Fruit fly (Drosophila melanogaster) whole organism, embryonic: Measurements from ENCODE around the gene r2d2.

Source experiments
- Ada2b ChIP-seq: fragments of 200-800 bp; sonication (Bioruptor generic); IDR thresholded peaks from 2 replicates; pipeline ENCODE4 v1.3.6; 2022; ENCODE audit warnings: missing biosample characterization, missing genetic modification characterization
- Awh ChIP-seq: fragments of 200-800 bp; sonication (Bioruptor generic); IDR thresholded peaks from 2 replicates; pipeline ENCODE4, ENCODE4 v1.3.6; 2022; ENCODE audit warnings: missing biosample characterization, missing genetic modification characterization
- CG11695 ChIP-seq: fragments of 200-800 bp; sonication (Bioruptor generic); IDR thresholded peaks from 3 replicates; pipeline ENCODE4 v1.3.6; 2022; ENCODE audit warnings: missing biosample characterization, missing genetic modification characterization
- CG12299 ChIP-seq: fragments of 200-800 bp; sonication (Bioruptor generic); optimal IDR thresholded peaks from 2 replicates; lab custom pipeline; 2018; ENCODE audit warnings: missing biosample characterization, mild to moderate bottlenecking, missing genetic modification characterization
- CG12942 ChIP-seq: fragments of 200-800 bp; sonication (Bioruptor generic); optimal IDR thresholded peaks from 3 replicates; lab custom pipeline; 2016; ENCODE audit warnings: missing biosample characterization, missing genetic modification characterization
- CG13775 ChIP-seq: fragments of 200-800 bp; sonication (Bioruptor generic); optimal IDR thresholded peaks from 3 replicates; lab custom pipeline; 2017; ENCODE audit warnings: missing biosample characterization, mild to moderate bottlenecking, missing genetic modification characterization
- CG15011 ChIP-seq: fragments of 200-800 bp; sonication (Bioruptor generic); optimal IDR thresholded peaks from 3 replicates; lab custom pipeline; 2018; ENCODE audit warnings: missing biosample characterization, mild to moderate bottlenecking, missing genetic modification characterization
- CG15269 ChIP-seq: fragments of 200-800 bp; sonication (Bioruptor generic); optimal IDR thresholded peaks from 2 replicates; lab custom pipeline; 2018; ENCODE audit warnings: missing biosample characterization, mild to moderate bottlenecking, missing genetic modification characterization, moderate library complexity
- CG4707 ChIP-seq: fragments of 200-800 bp; sonication (Bioruptor generic); optimal IDR thresholded peaks from 2 replicates; lab custom pipeline; 2018; ENCODE audit warnings: missing biosample characterization, mild to moderate bottlenecking, missing genetic modification characterization, moderate library complexity
- CG7271 ChIP-seq: fragments of 200-800 bp; sonication (Bioruptor generic); optimal IDR thresholded peaks from 2 replicates; lab custom pipeline; 2018; ENCODE audit warnings: missing biosample characterization, mild to moderate bottlenecking, missing genetic modification characterization, moderate library complexity
- CG7372 ChIP-seq: fragments of 200-800 bp; sonication (Bioruptor generic); IDR thresholded peaks from 2 replicates; pipeline ENCODE4 v1.3.6; 2022; ENCODE audit warnings: missing biosample characterization, missing genetic modification characterization
- CG7839 ChIP-seq: fragments of 200-800 bp; sonication (Bioruptor generic); optimal IDR thresholded peaks from 3 replicates; lab custom pipeline; 2018; ENCODE audit warnings: missing biosample characterization, mild to moderate bottlenecking, missing genetic modification characterization, moderate library complexity
- CG9437 ChIP-seq: fragments of 200-800 bp; sonication (Bioruptor generic); optimal IDR thresholded peaks from 2 replicates; lab custom pipeline; 2018; ENCODE audit warnings: missing biosample characterization, mild to moderate bottlenecking, missing genetic modification characterization
- Ets65A ChIP-seq: fragments of 200-800 bp; sonication (Bioruptor generic); peaks from one replicate; lab custom pipeline; 2016; ENCODE audit warnings: missing biosample characterization, missing genetic modification characterization
- Fer2 ChIP-seq: fragments of 200-800 bp; sonication (Bioruptor generic); optimal IDR thresholded peaks from 2 replicates; lab custom pipeline; 2018; ENCODE audit warnings: missing biosample characterization, mild to moderate bottlenecking, missing genetic modification characterization, moderate library complexity
- Hr39 ChIP-seq: fragments of >200 bp; optimal IDR thresholded peaks from 2 replicates; lab custom pipeline; 2017
- MESR4 ChIP-seq: fragments of 200-800 bp; sonication (Bioruptor generic); optimal IDR thresholded peaks from 2 replicates; lab custom pipeline; 2018; ENCODE audit warnings: missing biosample characterization, mild to moderate bottlenecking, missing genetic modification characterization, moderate library complexity
- NC2α ChIP-seq: fragments of 200-800 bp; sonication (Bioruptor generic); optimal IDR thresholded peaks from 2 replicates; lab custom pipeline; 2016; ENCODE audit warnings: missing biosample characterization, missing genetic modification characterization
- Oli ChIP-seq: fragments of 200-800 bp; sonication (Bioruptor generic); optimal IDR thresholded peaks from 2 replicates; lab custom pipeline; 2018; ENCODE audit warnings: missing biosample characterization, mild to moderate bottlenecking, missing genetic modification characterization, moderate library complexity
- Rfx ChIP-seq: fragments of 200-800 bp; sonication (Bioruptor generic); IDR thresholded peaks from 2 replicates; pipeline ENCODE4 v1.3.6; 2022; ENCODE audit warnings: missing biosample characterization, missing genetic modification characterization
- Sry-β ChIP-seq: fragments of 200-800 bp; sonication (Bioruptor generic); optimal IDR thresholded peaks from 2 replicates; lab custom pipeline; 2018; ENCODE audit warnings: missing biosample characterization, mild to moderate bottlenecking, missing genetic modification characterization, moderate library complexity
- bab2 ChIP-seq: fragments of 200-800 bp; sonication (Bioruptor generic); optimal IDR thresholded peaks from 2 replicates; lab custom pipeline; 2016; ENCODE audit warnings: missing biosample characterization, missing genetic modification characterization
- cg ChIP-seq: fragments of 200-800 bp; sonication (Bioruptor generic); optimal IDR thresholded peaks from 3 replicates; lab custom pipeline; 2019; ENCODE audit warnings: missing biosample characterization, mild to moderate bottlenecking, missing genetic modification characterization, moderate library complexity
- dan ChIP-seq: fragments of 200-800 bp; sonication (Bioruptor generic); IDR thresholded peaks from 2 replicates; pipeline ENCODE4 v1.3.6; 2022; ENCODE audit warnings: missing biosample characterization, missing genetic modification characterization
- eve ChIP-seq, 2 experiments: fragments of >200 bp; optimal IDR thresholded peaks; 2 replicates each; lab custom pipeline; 2017; ENCODE audit warnings: missing biosample characterization in 2 of 2, missing genetic modification characterization in 2 of 2
- exex ChIP-seq: fragments of 200-800 bp; sonication (Bioruptor generic); optimal IDR thresholded peaks from 4 replicates; lab custom pipeline; 2018; ENCODE audit warnings: missing biosample characterization, mild to moderate bottlenecking, missing genetic modification characterization, moderate library complexity
- eyg ChIP-seq: fragments of 200-800 bp; sonication (Bioruptor generic); optimal IDR thresholded peaks from 3 replicates; lab custom pipeline; 2016; ENCODE audit warnings: missing biosample characterization, missing genetic modification characterization
- ham ChIP-seq: fragments of 200-800 bp; sonication (Bioruptor generic); IDR thresholded peaks from 2 replicates; pipeline ENCODE4 v1.3.6; 2022; ENCODE audit warnings: missing biosample characterization, missing genetic modification characterization
- hb ChIP-seq: fragments of 200-800 bp; sonication (Bioruptor generic); IDR thresholded peaks from 3 replicates; pipeline ENCODE4 v1.3.6; 2022; ENCODE audit warnings: missing biosample characterization, missing genetic modification characterization; ENCODE audit not compliant: partially characterized antibody
- hth ChIP-seq: fragments of >200 bp; optimal IDR thresholded peaks from 2 replicates; lab custom pipeline; 2017; ENCODE audit warnings: inconsistent platforms
- inv ChIP-seq: fragments of 200-800 bp; sonication (Bioruptor generic); IDR thresholded peaks from 2 replicates; pipeline ENCODE4 v1.3.6; 2022; ENCODE audit warnings: missing biosample characterization, missing genetic modification characterization; ENCODE audit not compliant: partially characterized antibody
- lilli ChIP-seq: fragments of 200-800 bp; sonication (Bioruptor generic); optimal IDR thresholded peaks from 3 replicates; lab custom pipeline; 2016; ENCODE audit warnings: missing biosample characterization, missing genetic modification characterization
- maf-S ChIP-seq: fragments of 200-800 bp; sonication (Bioruptor generic); optimal IDR thresholded peaks from 2 replicates; lab custom pipeline; 2016; ENCODE audit warnings: missing biosample characterization, missing genetic modification characterization
- sob ChIP-seq: fragments of 200-800 bp; sonication (Bioruptor generic); IDR thresholded peaks from 2 replicates; pipeline ENCODE4 v1.3.6; 2022; ENCODE audit warnings: missing biosample characterization, missing genetic modification characterization
- stc ChIP-seq: fragments of 200-800 bp; sonication (Bioruptor generic); IDR thresholded peaks from 2 replicates; pipeline ENCODE4 v1.3.6; 2022; ENCODE audit warnings: missing biosample characterization, missing genetic modification characterization
- tgo ChIP-seq: fragments of 200-800 bp; sonication (Bioruptor generic); IDR thresholded peaks from 3 replicates; pipeline ENCODE4 v1.3.6; 2022; ENCODE audit warnings: missing biosample characterization, missing genetic modification characterization
- toy ChIP-seq: fragments of 200-800 bp; sonication (Bioruptor generic); IDR thresholded peaks from 2 replicates; pipeline ENCODE4 v1.3.6; 2022; ENCODE audit warnings: missing biosample characterization, missing genetic modification characterization
- wdn ChIP-seq: fragments of 200-800 bp; sonication (Bioruptor generic); IDR thresholded peaks from 2 replicates; pipeline ENCODE4 v1.3.6; 2022; ENCODE audit warnings: missing biosample characterization, missing genetic modification characterization
- wor ChIP-seq: fragments of 200-800 bp; sonication (Bioruptor generic); IDR thresholded peaks from 2 replicates; pipeline ENCODE4 v1.3.6; 2022; ENCODE audit warnings: missing biosample characterization, missing genetic modification characterization
- yki ChIP-seq: fragments of >200 bp; optimal IDR thresholded peaks from 3 replicates; lab custom pipeline; 2018
- z ChIP-seq: fragments of 200-800 bp; sonication (Bioruptor generic); IDR thresholded peaks from 3 replicates; pipeline ENCODE4 v1.3.6; 2022; ENCODE audit warnings: missing biosample characterization, missing genetic modification characterization

r2d2 gene

DNA sequence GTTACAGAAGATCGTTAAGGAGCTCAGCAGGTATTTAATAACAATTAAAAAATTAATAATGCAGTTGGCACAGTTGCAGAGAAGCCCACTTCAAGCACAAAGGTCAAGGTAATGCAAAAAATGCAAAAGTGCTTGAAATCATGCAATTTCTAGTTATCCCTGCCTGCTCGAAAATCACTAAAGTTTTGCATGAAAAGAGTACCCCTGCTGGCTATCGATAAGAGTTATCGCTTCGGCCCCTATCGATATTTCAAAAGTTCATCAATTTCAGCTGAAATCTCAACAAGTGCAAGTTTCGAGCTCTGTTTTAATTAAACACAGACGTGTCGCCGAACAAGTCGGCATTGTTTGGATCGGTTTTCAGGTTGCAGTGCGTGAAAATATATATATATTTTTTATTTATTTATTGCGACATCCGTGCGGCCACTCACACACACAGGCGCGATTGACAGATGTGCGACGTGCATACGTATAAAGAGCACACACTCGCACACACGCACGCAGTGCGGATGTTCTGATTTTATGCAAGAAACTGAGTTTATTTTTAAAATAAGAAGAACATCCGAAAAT lies 21.4 kb downstream of the r2d2 start (continued):
- peak; percentile 20 for TF ChIP-seq exex (tag; lab: Kevin White, UChicago)
- TF ChIP-seq Oli (tag; lab: Kevin White, UChicago), result peak; percentile 15
- TF ChIP-seq CG12299 (tag; lab: Kevin White, UChicago), result no peak
- TF ChIP-seq CG7372, result peak; percentile 32; the same call in 1 of the 2 replicates
- TF ChIP-seq tgo (GFP tag; lab: Robert Waterston, UW), result peak; percentile 18; the same call in 1 of the 3 replicates
- 0 out of 2 replicates have a peak, but pooled peaks have one; percentile 20 for TF ChIP-seq toy (GFP tag; lab: Robert Waterston, UW)
- TF ChIP-seq yki (lab: Kevin White, UChicago), result no peak
- no peak for TF ChIP-seq Awh (GFP tag; lab: Robert Waterston, UW)
- TF ChIP-seq cg, result peak; percentile 90
- peak; percentile 82 for TF ChIP-seq CG13775 (GFP tag; lab: Kevin White, UChicago)
- no peak for TF ChIP-seq z
- TF ChIP-seq Sry-β (GFP tag; lab: Kevin White, UChicago), result peak; percentile 22
- no peak for TF ChIP-seq NC2α (GFP tag; lab: Kevin White, UChicago)
- peak; percentile 77 for TF ChIP-seq inv (GFP tag; lab: Robert Waterston, UW)
- TF ChIP-seq Ada2b (GFP tag; lab: Robert Waterston, UW), result peak; percentile 57
- no peak for TF ChIP-seq CG7839 (tag; lab: Kevin White, UChicago)
- TF ChIP-seq ham (GFP tag; lab: Robert Waterston, UW), result no peak
- TF ChIP-seq sob, result peak; percentile 75
- no peak for TF ChIP-seq CG11695 (GFP tag; lab: Robert Waterston, UW)
- peak; percentile 32 for TF ChIP-seq bab2 (GFP tag; lab: Kevin White, UChicago)
- peak; percentile 78 for TF ChIP-seq Rfx (GFP tag; lab: Robert Waterston, UW)
- peak; percentile 78 for TF ChIP-seq lilli (GFP tag; lab: Kevin White, UChicago)
- TF ChIP-seq wor (GFP tag; lab: Robert Waterston, UW), result no peak
- TF ChIP-seq dan (GFP tag; lab: Robert Waterston, UW), result no peak
- peak; percentile 15 for TF ChIP-seq CG12942 (GFP tag; lab: Kevin White, UChicago)
- TF ChIP-seq CG9437 (GFP tag; lab: Kevin White, UChicago), result peak; percentile 33
- TF ChIP-seq stc (GFP tag; lab: Robert Waterston, UW), result peak; percentile 48; the same call in 1 of the 2 replicates
- TF ChIP-seq Hr39, result no peak
- TF ChIP-seq wdn (GFP tag; lab: Robert Waterston, UW), result peak; percentile 44; the same call in 1 of the 2 replicates
- TF ChIP-seq hth (lab: Kevin White, UChicago), result no peak
- no peak for TF ChIP-seq CG4707 (GFP tag; lab: Kevin White, UChicago)
- peak; percentile 7 for TF ChIP-seq maf-S (GFP tag; lab: Kevin White, UChicago)
- TF ChIP-seq CG15011 (GFP tag; lab: Kevin White, UChicago), result no peak
- TF ChIP-seq eyg (GFP tag; lab: Kevin White, UChicago), result no peak
- peak; percentile 80 for TF ChIP-seq MESR4 (GFP tag; lab: Kevin White, UChicago)
- peak; percentile 62 for TF ChIP-seq CG15269 (tag; lab: Kevin White, UChicago)
- peak; percentile 92 for TF ChIP-seq Ets65A (GFP tag; lab: Kevin White, UChicago)
- TF ChIP-seq eve (GFP tag; optimal IDR thresholded peaks at IDR 0.05; lab: Kevin White, UChicago), result no peak
- TF ChIP-seq CG7271 (tag; lab: Kevin White, UChicago), result peak; percentile 20
- peak; percentile 43 for TF ChIP-seq Fer2 (tag; lab: Kevin White, UChicago)
- TF ChIP-seq hb (GFP tag; lab: Robert Waterston, UW), result peak; percentile 79; the same call in 2 of the 3 replicates
